Worm (Caenorhabditis elegans): ENCODE data around the gene glb-27.

ce11 chrII:8561227-8561626 is 5.2 kb upstream of the glb-27 start, which contains the start of gene iff-2:
- TF ChIP-seq fkh-4 (tag; optimal IDR thresholded peaks at IDR 0.05; ENCODE audit: borderline replicate concordance) (peak; percentile 71), mef-2 (tag; optimal IDR thresholded peaks at IDR 0.05) (peak; percentile 97)
